Fruit fly (Drosophila melanogaster): ENCODE results near the gene CG1116.

Gene CG1116

dm6 chr3R:5211901-5212758, 7.3 kb upstream of the CG1116 start (continued):
- TF ChIP-seq CG6272 (GFP tag; IDR thresholded peaks at IDR 0.05) (peak; percentile 28; the same call in 1 of the 2 replicates), sqz (GFP tag; optimal IDR thresholded peaks at IDR 0.05) (peak; percentile 61), CG11504 (tag; optimal IDR thresholded peaks at IDR 0.05) (peak; percentile 73), ci (GFP tag; IDR thresholded peaks at IDR 0.05) (peak; percentile 81), CG6254 (GFP tag; optimal IDR thresholded peaks at IDR 0.05) (peak; percentile 78), sens-2 (GFP tag; IDR thresholded peaks at IDR 0.05) (peak; percentile 64), dmrt11E (tag; optimal IDR thresholded peaks at IDR 0.05) (peak; percentile 98), CG32772 (GFP tag; IDR thresholded peaks at IDR 0.05) (peak; percentile 70), Dad (GFP tag; optimal IDR thresholded peaks at IDR 0.05) (peak; percentile 43), CG34422 (GFP tag; IDR thresholded peaks at IDR 0.05) (peak; percentile 35; the same call in 1 of the 3 replicates), CG17568 (GFP tag; optimal IDR thresholded peaks at IDR 0.05) (peak; percentile 62), ac (GFP tag; optimal IDR thresholded peaks at IDR 0.05) (peak; percentile 93), CG6854 (GFP tag; optimal IDR thresholded peaks at IDR 0.05) (no peak), CG10543 (GFP tag; optimal IDR thresholded peaks at IDR 0.05) (peak; percentile 6), shn (GFP tag; optimal IDR thresholded peaks at IDR 0.05) (peak; percentile 83), D (optimal IDR thresholded peaks at IDR 0.05) (no peak), D (GFP tag; optimal IDR thresholded peaks at IDR 0.05) (peak; percentile 78), CG4282 (GFP tag; optimal IDR thresholded peaks at IDR 0.05) (peak; percentile 28), ssp (GFP tag; IDR thresholded peaks at IDR 0.05) (no peak), CG2875 (GFP tag; optimal IDR thresholded peaks at IDR 0.05) (peak; percentile 71), gsb-n (tag; optimal IDR thresholded peaks at IDR 0.05) (peak; percentile 88), her (GFP tag; optimal IDR thresholded peaks at IDR 0.05) (peak; percentile 66), CG5245 (GFP tag; optimal IDR thresholded peaks at IDR 0.05) (peak; percentile 52), CG8290 (GFP tag; optimal IDR thresholded peaks at IDR 0.05) (peak; percentile 85), CG8290 (tag; optimal IDR thresholded peaks at IDR 0.05) (peak in 1 of 2 experiments; percentile 72), bowl (GFP tag; IDR thresholded peaks at IDR 0.05) (no peak), CG12299 (tag; optimal IDR thresholded peaks at IDR 0.05) (peak; percentile 4), slp2 (GFP tag; optimal IDR thresholded peaks at IDR 0.05) (peak; percentile 82), Antp (GFP tag; optimal IDR thresholded peaks at IDR 0.05) (peak; percentile 80), Hey (tag; optimal IDR thresholded peaks at IDR 0.05) (no peak), az2 (GFP tag; optimal IDR thresholded peaks at IDR 0.05) (peak; percentile 81), Rx (GFP tag; IDR thresholded peaks at IDR 0.05) (peak; percentile 52; the same call in 1 of the 2 replicates), HmgD (GFP tag; optimal IDR thresholded peaks at IDR 0.05) (peak; percentile 14), cg (GFP tag; optimal IDR thresholded peaks at IDR 0.05) (peak; percentile 32), CG12104 (GFP tag; optimal IDR thresholded peaks at IDR 0.05) (peak; percentile 37), CHES-1-like (GFP tag; optimal IDR thresholded peaks at IDR 0.05) (peak; percentile 69), sd (tag; optimal IDR thresholded peaks at IDR 0.05) (peak; percentile 5), CG9437 (GFP tag; optimal IDR thresholded peaks at IDR 0.05) (peak; percentile 3), aop (GFP tag; IDR thresholded peaks at IDR 0.05) (no peak), CG9817 (tag; optimal IDR thresholded peaks at IDR 0.05) (no peak), Awh (GFP tag; IDR thresholded peaks at IDR 0.05) (peak; percentile 45; the same call in 1 of the 2 replicates), CG18619 (GFP tag; optimal IDR thresholded peaks at IDR 0.05) (peak; percentile 38), Pdp1 (GFP tag; optimal IDR thresholded peaks at IDR 0.05) (peak; percentile 64 to 67), CG10565 (GFP tag; optimal IDR thresholded peaks at IDR 0.05) (peak; percentile 60), HLHmδ (GFP tag; optimal IDR thresholded peaks at IDR 0.05) (peak; percentile 13), croc (GFP tag; conservative IDR thresholded peaks at IDR 0.05) (peak; percentile 71), unpg (GFP tag; optimal IDR thresholded peaks at IDR 0.05) (peak; percentile 77), CG7839 (tag; optimal IDR thresholded peaks at IDR 0.05) (peak; percentile 74), sim (GFP tag; IDR thresholded peaks at IDR 0.05) (peak; percentile 70; the same call in 1 of the 2 replicates)
